Worm (Caenorhabditis elegans): ENCODE results near the gene ZK688.12.

DNA sequence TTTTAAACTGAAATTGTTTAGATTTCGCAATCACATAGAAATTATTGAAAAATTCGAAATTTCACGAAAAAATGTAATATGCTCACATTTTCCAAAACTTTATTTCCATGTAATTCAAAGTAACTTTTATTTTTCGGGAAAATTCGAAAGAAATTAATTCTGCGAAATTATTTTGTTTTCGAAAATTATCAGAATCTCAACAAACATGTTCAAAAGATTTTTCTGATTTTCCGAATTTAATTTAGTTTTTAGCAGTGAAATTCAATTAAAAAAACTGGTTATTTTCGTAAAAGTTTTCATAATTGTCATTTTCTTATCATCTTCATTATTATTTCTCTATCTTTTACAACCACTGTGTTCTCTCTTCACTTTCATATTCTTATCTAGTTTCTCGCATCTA, 19.8 kb upstream of the ZK688.12 start, which contains the start of gene ran-2:
- TF ChIP-seq sea-1 (GFP tag; conservative IDR thresholded peaks at IDR 0.05) (no peak), ama-1 (optimal IDR thresholded peaks at IDR 0.05) (no peak), ets-7 (tag; optimal IDR thresholded peaks at IDR 0.05) (no peak), B0310.2 (tag; optimal IDR thresholded peaks at IDR 0.05) (no peak), aly-1 (tag; optimal IDR thresholded peaks at IDR 0.05) (no peak), hnd-1 (tag; optimal IDR thresholded peaks at IDR 0.05) (no peak), flt-1 (GFP tag; IDR thresholded peaks at IDR 0.05) (no peak), ceh-36 (tag; optimal IDR thresholded peaks at IDR 0.05) (no peak)

All from whole organism, early embryonic.